Worm (Caenorhabditis elegans): ENCODE data around the gene F23F1.6.

DNA sequence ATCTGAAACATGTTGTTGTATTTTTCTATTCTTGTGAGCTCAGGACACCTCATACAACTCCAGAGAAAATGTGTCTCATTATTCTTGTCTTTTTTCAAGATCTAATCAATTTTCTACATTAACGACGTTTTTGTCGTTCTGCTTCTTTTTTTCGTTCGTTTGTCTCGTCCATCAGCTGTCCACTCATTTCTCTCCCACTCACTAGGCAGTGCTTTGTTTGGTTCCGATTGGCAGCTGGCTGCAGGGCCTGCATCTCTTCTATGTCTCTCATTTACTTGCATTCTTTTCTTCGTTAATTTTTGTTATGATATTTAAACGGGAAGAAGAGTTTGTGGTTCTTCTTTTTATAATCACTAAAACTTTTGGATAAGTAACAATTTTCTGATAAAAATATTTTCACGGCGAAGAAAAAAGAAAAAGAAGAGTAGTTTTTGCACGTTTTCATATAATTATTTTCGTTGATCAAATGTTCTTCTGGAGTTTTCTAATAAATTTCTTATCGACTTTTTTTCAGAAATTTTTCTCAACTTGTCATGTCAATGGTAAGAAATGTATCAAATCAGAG is 35.7 kb downstream of the F23F1.6 start, which contains the start of gene 2L52.1:
- TF ChIP-seq pqm-1 (tag; optimal IDR thresholded peaks at IDR 0.05) (no peak), pha-4 (tag; optimal IDR thresholded peaks at IDR 0.05) (no peak), dve-1 (tag; optimal IDR thresholded peaks at IDR 0.05) (no peak), sox-4 (tag; optimal IDR thresholded peaks at IDR 0.05) (no peak), hlh-13 (GFP tag; optimal IDR thresholded peaks at IDR 0.05) (no peak), F13H6.1 (tag; optimal IDR thresholded peaks at IDR 0.05) (no peak), ets-4 (tag; optimal IDR thresholded peaks at IDR 0.05) (no peak), zip-5 (tag; optimal IDR thresholded peaks at IDR 0.05) (no peak), nfya-1 (tag; optimal IDR thresholded peaks at IDR 0.05) (peak; percentile 61)
